Worm (Caenorhabditis elegans) whole organism, late embryonic: ENCODE measurements around the gene H25P19.1.

Source experiments
- C08G9.2 ChIP-seq: sonication (generic microtip); optimal IDR thresholded peaks from 2 replicates; lab custom pipeline; 2016; ENCODE audit warnings: mild to moderate bottlenecking, missing genetic modification characterization, moderate library complexity, missing compliant biosample characterization
- C38D4.7 ChIP-seq: fragments of 200-800 bp; sonication (Bioruptor generic); optimal IDR thresholded peaks from 2 replicates; lab custom pipeline; 2018; ENCODE audit warnings: mild to moderate bottlenecking, missing genetic modification characterization, moderate library complexity, missing compliant biosample characterization
- F13H6.1 ChIP-seq: sonication (generic microtip); optimal IDR thresholded peaks from 2 replicates; lab custom pipeline; 2016; ENCODE audit warnings: missing genetic modification characterization, missing compliant biosample characterization
- K09A11.1 ChIP-seq: sonication (generic microtip); optimal IDR thresholded peaks from 2 replicates; lab custom pipeline; 2017; ENCODE audit warnings: antibody characterized with exemption, mild to moderate bottlenecking, missing genetic modification characterization, missing compliant biosample characterization; ENCODE audit not compliant: insufficient read depth
- T23F11.4 ChIP-seq: fragments of 200-800 bp; sonication (Bioruptor generic); optimal IDR thresholded peaks from 2 replicates; lab custom pipeline; 2018; ENCODE audit warnings: mild to moderate bottlenecking, missing genetic modification characterization, missing compliant biosample characterization
- ahr-1 ChIP-seq: sonication (generic microtip); optimal IDR thresholded peaks from 2 replicates; lab custom pipeline; 2016; ENCODE audit warnings: missing genetic modification characterization, missing compliant biosample characterization
- ceh-30 ChIP-seq: fragments of 150-350 bp; optimal IDR thresholded peaks from 2 replicates; lab custom pipeline; 2014; ENCODE audit warnings: missing biosample characterization, missing genetic modification characterization
- ceh-34 ChIP-seq: sonication (generic microtip); optimal IDR thresholded peaks from 2 replicates; lab custom pipeline; 2016; ENCODE audit warnings: mild to moderate bottlenecking, missing genetic modification characterization, missing compliant biosample characterization
- ceh-48 ChIP-seq: sonication (generic microtip); optimal IDR thresholded peaks from 2 replicates; lab custom pipeline; 2016; ENCODE audit warnings: missing genetic modification characterization, inconsistent platforms, missing compliant biosample characterization
- ceh-6 ChIP-seq: fragments of 200-800 bp; sonication (Bioruptor generic); optimal IDR thresholded peaks from 2 replicates; lab custom pipeline; 2018; ENCODE audit warnings: mild to moderate bottlenecking, missing genetic modification characterization, missing compliant biosample characterization
- ceh-9 ChIP-seq: sonication (generic microtip); optimal IDR thresholded peaks from 2 replicates; lab custom pipeline; 2016; ENCODE audit warnings: mild to moderate bottlenecking, missing genetic modification characterization, inconsistent platforms, missing compliant biosample characterization
- dmd-4 ChIP-seq: sonication (generic microtip); optimal IDR thresholded peaks from 2 replicates; lab custom pipeline; 2016; ENCODE audit warnings: borderline replicate concordance, missing genetic modification characterization, missing compliant biosample characterization
- dve-1 ChIP-seq: sonication (generic microtip); optimal IDR thresholded peaks from 2 replicates; lab custom pipeline; 2017; ENCODE audit warnings: antibody characterized with exemption, mild to moderate bottlenecking, missing genetic modification characterization, missing compliant biosample characterization
- elt-2 ChIP-seq: sonication (generic microtip); optimal IDR thresholded peaks from 2 replicates; lab custom pipeline; 2016; ENCODE audit warnings: missing genetic modification reagents, missing genetic modification characterization, missing compliant biosample characterization
- ets-4 ChIP-seq: sonication (generic microtip); optimal IDR thresholded peaks from 2 replicates; lab custom pipeline; 2016; ENCODE audit warnings: missing genetic modification characterization, missing compliant biosample characterization
- gmeb-2 ChIP-seq: sonication (generic microtip); optimal IDR thresholded peaks from 2 replicates; lab custom pipeline; 2016; ENCODE audit warnings: missing genetic modification characterization, inconsistent platforms, missing compliant biosample characterization
- hlh-13 ChIP-seq: fragments of 200-800 bp; sonication (Bioruptor generic); optimal IDR thresholded peaks from 2 replicates; lab custom pipeline; 2018; ENCODE audit warnings: mild to moderate bottlenecking, missing genetic modification characterization, missing compliant biosample characterization
- hlh-30 ChIP-seq: sonication (generic microtip); optimal IDR thresholded peaks from 2 replicates; lab custom pipeline; 2017; ENCODE audit warnings: antibody characterized with exemption, missing genetic modification characterization, missing compliant biosample characterization; ENCODE audit not compliant: insufficient read depth
- hlh-6 ChIP-seq: sonication (generic microtip); optimal IDR thresholded peaks from 2 replicates; lab custom pipeline; 2016; ENCODE audit warnings: missing genotype, missing genetic modification characterization, missing compliant biosample characterization
- hlh-8 ChIP-seq: sonication (generic microtip); optimal IDR thresholded peaks from 2 replicates; lab custom pipeline; 2016; ENCODE audit warnings: missing genotype, missing genetic modification characterization, missing compliant biosample characterization
- lim-6 ChIP-seq: sonication (generic microtip); optimal IDR thresholded peaks from 2 replicates; lab custom pipeline; 2016; ENCODE audit warnings: missing genetic modification characterization, missing compliant biosample characterization
- madf-2 ChIP-seq: sonication (generic microtip); optimal IDR thresholded peaks from 2 replicates; lab custom pipeline; 2017; ENCODE audit warnings: missing genetic modification characterization, missing compliant biosample characterization
- nfya-1 ChIP-seq: sonication (generic microtip); optimal IDR thresholded peaks from 2 replicates; lab custom pipeline; 2017; ENCODE audit warnings: missing genetic modification characterization, mild to moderate bottlenecking, missing compliant biosample characterization, antibody characterized with exemption, moderate library complexity
- nhr-11 ChIP-seq: fragments of 150-350 bp; optimal IDR thresholded peaks from 2 replicates; lab custom pipeline; 2014; ENCODE audit warnings: missing biosample characterization, missing genetic modification characterization
- nhr-232 ChIP-seq: sonication (generic microtip); optimal IDR thresholded peaks from 2 replicates; lab custom pipeline; 2016; ENCODE audit warnings: missing genetic modification characterization, missing compliant biosample characterization
- pag-3 ChIP-seq: sonication (generic microtip); optimal IDR thresholded peaks from 2 replicates; lab custom pipeline; 2016; ENCODE audit warnings: missing compliant biosample characterization, missing genetic modification characterization, borderline replicate concordance
- pat-9 ChIP-seq: fragments of 200-800 bp; sonication (Bioruptor generic); optimal IDR thresholded peaks from 2 replicates; lab custom pipeline; 2018; ENCODE audit warnings: mild to moderate bottlenecking, missing genetic modification characterization, moderate library complexity, missing compliant biosample characterization
- pax-1 ChIP-seq: fragments of 150-350 bp; optimal IDR thresholded peaks from 2 replicates; lab custom pipeline; 2014; ENCODE audit warnings: missing biosample characterization, missing genetic modification characterization
- pha-4 ChIP-seq: fragments of 150-350 bp; optimal IDR thresholded peaks from 2 replicates; lab custom pipeline; 2018; ENCODE audit warnings: missing biosample characterization, missing genetic modification reagents, missing genetic modification characterization
- sdc-2 ChIP-seq: sonication (generic microtip); optimal IDR thresholded peaks from 2 replicates; lab custom pipeline; 2016; ENCODE audit warnings: missing genotype, missing genetic modification characterization, missing compliant biosample characterization
- sox-4 ChIP-seq: sonication (generic microtip); optimal IDR thresholded peaks from 2 replicates; lab custom pipeline; 2017; ENCODE audit warnings: mild to moderate bottlenecking, missing genetic modification characterization, inconsistent platforms, missing compliant biosample characterization
- ttx-3 ChIP-seq: sonication (generic microtip); optimal IDR thresholded peaks from 2 replicates; lab custom pipeline; 2016; ENCODE audit warnings: missing genetic modification reagents, missing genetic modification characterization, missing compliant biosample characterization
- zip-5 ChIP-seq: sonication (generic microtip); optimal IDR thresholded peaks from 2 replicates; lab custom pipeline; 2016; ENCODE audit warnings: missing genetic modification characterization, missing compliant biosample characterization
- ztf-16 ChIP-seq: sonication (generic microtip); optimal IDR thresholded peaks from 2 replicates; lab custom pipeline; 2017; ENCODE audit warnings: missing genetic modification characterization, missing compliant biosample characterization

The H25P19.1 gene

ce11 chrV:683858-684257, 3.6 kb upstream of the H25P19.1 start, which contains the start of gene F31F4.1:
Gene F31F4.1, plus strand, starts transcription at chrV:684060.
- TF ChIP-seq F13H6.1 (tag; lab: Kevin White, UChicago) = no peak
- no peak for TF ChIP-seq ceh-30 (tag; lab: Kevin White, UChicago)
- TF ChIP-seq T23F11.4 (GFP tag; lab: Kevin White, UChicago) = no peak
- no peak for TF ChIP-seq elt-2 (tag; lab: Kevin White, UChicago)
- TF ChIP-seq C08G9.2 (tag; lab: Kevin White, UChicago) = no peak
- TF ChIP-seq ttx-3 (tag; lab: Kevin White, UChicago) = no peak
- TF ChIP-seq K09A11.1 (tag; lab: Kevin White, UChicago) = no peak
- TF ChIP-seq gmeb-2 = no peak
- TF ChIP-seq dmd-4 (tag; lab: Kevin White, UChicago) = no peak
- no peak for TF ChIP-seq pha-4 (tag; lab: Kevin White, UChicago)
- TF ChIP-seq madf-2 (tag; lab: Kevin White, UChicago) = no peak
- no peak for TF ChIP-seq pag-3
- no peak for TF ChIP-seq dve-1 (tag; lab: Kevin White, UChicago)
- no peak for TF ChIP-seq ets-4 (tag; lab: Kevin White, UChicago)
- no peak for TF ChIP-seq C38D4.7 (GFP tag; lab: Kevin White, UChicago)
- no peak for TF ChIP-seq ahr-1
- TF ChIP-seq hlh-6 = no peak
- TF ChIP-seq lim-6 (tag; lab: Kevin White, UChicago) = no peak
- no peak for TF ChIP-seq sdc-2
- TF ChIP-seq ceh-48 (tag; lab: Kevin White, UChicago) = no peak

ce11 chrV:689538-689937, 2.1 kb downstream of the H25P19.1 start:
- no peak for TF ChIP-seq gmeb-2
- TF ChIP-seq ztf-16 = no peak
- TF ChIP-seq pax-1 (tag; lab: Kevin White, UChicago) = no peak
- TF ChIP-seq pat-9 (tag; lab: Kevin White, UChicago) = no peak
- no peak for TF ChIP-seq ceh-9 (tag; lab: Kevin White, UChicago)
- TF ChIP-seq sox-4 (tag; lab: Kevin White, UChicago) = no peak
- TF ChIP-seq nhr-11 = no peak
- TF ChIP-seq hlh-13 (GFP tag; lab: Kevin White, UChicago) = no peak
- TF ChIP-seq ceh-6 = no peak
- no peak for TF ChIP-seq C38D4.7 (GFP tag; lab: Kevin White, UChicago)
- no peak for TF ChIP-seq hlh-8 (tag; lab: Kevin White, UChicago)
- no peak for TF ChIP-seq hlh-30 (tag; lab: Kevin White, UChicago)
- TF ChIP-seq ceh-34 (tag; lab: Kevin White, UChicago) = no peak
- no peak for TF ChIP-seq C08G9.2 (tag; lab: Kevin White, UChicago)
- TF ChIP-seq pha-4 (tag; lab: Kevin White, UChicago) = no peak
- TF ChIP-seq, all 69 proteins: peak for 0

- TF ChIP-seq madf-2 (tag; lab: Kevin White, UChicago) = no peak
- no peak for TF ChIP-seq nhr-232 (tag; lab: Kevin White, UChicago)
Observed at ce11 chrV:692720-693422, 5.4 kb downstream of the H25P19.1 start, which contains the start of gene srx-4. Gene srx-4, minus strand, starts transcription at chrV:692770.

ce11 chrV:694625-695024, 7.1 kb downstream of the H25P19.1 start, which contains the start of gene srj-53:
Gene srj-53, minus strand, starts transcription at chrV:694725.
- TF ChIP-seq ztf-16 (no peak), ets-4 (tag; lab: Kevin White, UChicago) (no peak), sdc-2 (no peak), hlh-30 (tag; lab: Kevin White, UChicago) (no peak), nfya-1 (tag; lab: Kevin White, UChicago) (no peak), T23F11.4 (GFP tag; lab: Kevin White, UChicago) (no peak), pat-9 (tag; lab: Kevin White, UChicago) (no peak), zip-5 (tag; lab: Kevin White, UChicago) (no peak)
